Fruit fly (Drosophila melanogaster) whole organism: Measurements from ENCODE around the gene Gcn5.

ENCODE experiments used
- CG8478 ChIP-seq: fragments of >200 bp; optimal IDR thresholded peaks from 2 replicates; lab custom pipeline; 2018; ENCODE audit warnings: inconsistent platforms
- EcR ChIP-seq, 2 experiments: fragments of >200 bp; optimal IDR thresholded peaks; 2 replicates each; lab custom pipeline; 2017; ENCODE audit warnings: missing biosample characterization in 2 of 2, missing genetic modification characterization in 2 of 2, missing genetic modification reagents in 2 of 2
- psq ChIP-seq: fragments of >200 bp; optimal IDR thresholded peaks from 2 replicates; lab custom pipeline; 2017
- usp ChIP-seq: fragments of >200 bp; optimal IDR thresholded peaks from 2 replicates; lab custom pipeline; 2017; ENCODE audit warnings: missing biosample characterization, missing genetic modification characterization, mixed read lengths

- TF ChIP-seq CG8478 (lab: Kevin White, UChicago): no peak
- TF ChIP-seq usp (GFP tag; lab: Kevin White, UChicago): no peak
- no peak for TF ChIP-seq EcR (GFP tag; optimal IDR thresholded peaks at IDR 0.05; lab: Kevin White, UChicago)
- no peak for TF ChIP-seq psq (lab: Kevin White, UChicago)
Observed at dm6 chr3L:12494273-12494672, 29.5 kb downstream of the Gcn5 start.
